Worm (Caenorhabditis elegans): ENCODE data around the gene ugt-20.

DNA sequence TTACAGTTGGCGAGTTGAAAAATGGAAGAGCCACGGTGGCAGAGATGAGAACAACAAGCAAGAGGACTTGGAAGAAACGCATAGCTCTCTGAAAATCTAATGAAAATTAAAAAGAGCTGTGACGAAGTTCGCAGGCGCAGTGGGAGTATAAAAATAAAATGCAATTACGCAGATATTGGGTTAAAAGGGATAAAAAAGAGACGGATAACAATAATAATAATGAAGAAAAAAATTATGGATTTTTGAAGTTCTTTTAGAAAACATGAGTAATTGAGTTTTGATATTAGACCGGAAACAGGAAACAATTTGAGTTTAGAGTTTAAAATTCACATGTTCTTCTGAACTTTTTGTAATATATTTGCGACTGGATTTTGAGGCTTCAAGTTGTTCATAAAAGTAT lies 28.9 kb upstream of the ugt-20 start, which contains the start of gene M03D4.3:
- TF ChIP-seq madf-10 (tag; optimal IDR thresholded peaks at IDR 0.05) (no peak), ccch-3 (GFP tag; optimal IDR thresholded peaks at IDR 0.05) (no peak), pha-4 (tag; optimal IDR thresholded peaks at IDR 0.05) (no peak), F10E7.11 (tag; optimal IDR thresholded peaks at IDR 0.05) (no peak), egl-18 (GFP tag; IDR thresholded peaks at IDR 0.05) (no peak), F49E8.2 (tag; optimal IDR thresholded peaks at IDR 0.05; ENCODE audit: insufficient read depth) (no peak), D2030.7 (GFP tag; IDR thresholded peaks at IDR 0.05) (no peak), unc-62 (GFP tag; optimal IDR thresholded peaks at IDR 0.05) (no peak), snpc-4 (GFP tag; optimal IDR thresholded peaks at IDR 0.05) (no peak), snpc-4 (tag; optimal IDR thresholded peaks at IDR 0.05) (no peak), efl-1 (GFP tag; optimal IDR thresholded peaks at IDR 0.05) (no peak), nhr-27 (tag; optimal IDR thresholded peaks at IDR 0.05) (no peak)
